Fruit fly (Drosophila melanogaster) whole organism, embryonic: Measurements from ENCODE around the gene Kaz-m1.

ENCODE experiments used
- Atf3 ChIP-seq: fragments of 200-800 bp; sonication (Bioruptor generic); optimal IDR thresholded peaks from 3 replicates; lab custom pipeline; 2016; ENCODE audit warnings: missing biosample characterization, missing genetic modification characterization
- Bdp1 ChIP-seq: fragments of 200-800 bp; sonication (Bioruptor generic); optimal IDR thresholded peaks from 3 replicates; lab custom pipeline; 2016; ENCODE audit warnings: missing biosample characterization, missing genetic modification characterization
- CG10274 ChIP-seq: fragments of 200-800 bp; sonication (Bioruptor generic); optimal IDR thresholded peaks from 3 replicates; lab custom pipeline; 2017; ENCODE audit warnings: missing biosample characterization, mild to moderate bottlenecking, missing genetic modification characterization
- CG12219 ChIP-seq: fragments of 200-800 bp; sonication (Bioruptor generic); optimal IDR thresholded peaks from 3 replicates; lab custom pipeline; 2018; ENCODE audit warnings: missing biosample characterization, mild to moderate bottlenecking, missing genetic modification characterization
- CG12744 ChIP-seq: fragments of 200-800 bp; sonication (Bioruptor generic); optimal IDR thresholded peaks from 2 replicates; lab custom pipeline; 2016; ENCODE audit warnings: missing biosample characterization, missing genetic modification characterization
- CG12942 ChIP-seq: fragments of 200-800 bp; sonication (Bioruptor generic); optimal IDR thresholded peaks from 3 replicates; lab custom pipeline; 2016; ENCODE audit warnings: missing biosample characterization, missing genetic modification characterization
- CG18011 ChIP-seq: fragments of 200-800 bp; sonication (Bioruptor generic); optimal IDR thresholded peaks from 2 replicates; lab custom pipeline; 2017; ENCODE audit warnings: missing biosample characterization, missing genetic modification characterization, mild to moderate bottlenecking, moderate library complexity, missing genotype
- CG30020 ChIP-seq: fragments of 200-800 bp; optimal IDR thresholded peaks from 2 replicates; lab custom pipeline; 2019; ENCODE audit warnings: missing biosample characterization, mild to moderate bottlenecking, missing genetic modification characterization, moderate library complexity
- CG32772 ChIP-seq: fragments of 200-800 bp; sonication (Bioruptor generic); IDR thresholded peaks from 2 replicates; pipeline ENCODE4 v1.3.6; 2022; ENCODE audit warnings: missing biosample characterization, missing genetic modification characterization
- CG33557 ChIP-seq: fragments of 200-800 bp; sonication (Bioruptor generic); optimal IDR thresholded peaks from 2 replicates; lab custom pipeline; 2019; ENCODE audit warnings: missing biosample characterization, mild to moderate bottlenecking, missing genetic modification characterization, moderate library complexity
- CG3407 ChIP-seq: fragments of 200-800 bp; sonication (Bioruptor generic); optimal IDR thresholded peaks from 2 replicates; lab custom pipeline; 2018; ENCODE audit warnings: missing biosample characterization, mild to moderate bottlenecking, missing genetic modification characterization
- CG34376 ChIP-seq: fragments of 200-800 bp; sonication (Bioruptor generic); optimal IDR thresholded peaks from 2 replicates; lab custom pipeline; 2018; ENCODE audit warnings: missing biosample characterization, mild to moderate bottlenecking, missing genetic modification characterization
- CG3847 ChIP-seq: fragments of 200-800 bp; sonication (Bioruptor generic); IDR thresholded peaks from 2 replicates; pipeline ENCODE4 v1.3.6; 2022; ENCODE audit warnings: missing biosample characterization, missing genetic modification characterization
- CG42726 ChIP-seq: fragments of 200-800 bp; sonication (Bioruptor generic); IDR thresholded peaks from 2 replicates; pipeline ENCODE4 v1.3.6; 2022; ENCODE audit warnings: missing biosample characterization, missing genetic modification characterization; ENCODE audit not compliant: partially characterized antibody
- CG4424 ChIP-seq: fragments of 200-800 bp; sonication (Bioruptor generic); optimal IDR thresholded peaks from 3 replicates; lab custom pipeline; 2016; ENCODE audit warnings: missing biosample characterization, missing genetic modification characterization
- CG4820 ChIP-seq: fragments of 200-800 bp; sonication (Bioruptor generic); optimal IDR thresholded peaks from 3 replicates; lab custom pipeline; 2016; ENCODE audit warnings: missing biosample characterization, missing genetic modification characterization
- CG5180 ChIP-seq: fragments of 200-800 bp; sonication (Bioruptor generic); optimal IDR thresholded peaks from 3 replicates; lab custom pipeline; 2017; ENCODE audit warnings: missing biosample characterization, missing genetic modification characterization, mild to moderate bottlenecking, moderate library complexity, missing genetic modification reagents
- CG7928 ChIP-seq: fragments of 200-800 bp; sonication (Bioruptor generic); optimal IDR thresholded peaks from 2 replicates; lab custom pipeline; 2017; ENCODE audit warnings: missing biosample characterization, mild to moderate bottlenecking, missing genetic modification characterization
- CG8089 ChIP-seq: fragments of 200-800 bp; sonication (Bioruptor generic); optimal IDR thresholded peaks from 3 replicates; lab custom pipeline; 2016; ENCODE audit warnings: missing biosample characterization, missing genetic modification characterization
- CG8388 ChIP-seq: fragments of 200-800 bp; sonication (Bioruptor generic); optimal IDR thresholded peaks from 2 replicates; lab custom pipeline; 2019; ENCODE audit warnings: missing biosample characterization, mild to moderate bottlenecking, missing genetic modification characterization, moderate library complexity
- CG9437 ChIP-seq: fragments of 200-800 bp; sonication (Bioruptor generic); optimal IDR thresholded peaks from 2 replicates; lab custom pipeline; 2018; ENCODE audit warnings: missing biosample characterization, mild to moderate bottlenecking, missing genetic modification characterization
- CG9609 ChIP-seq: fragments of 200-800 bp; sonication (Bioruptor generic); optimal IDR thresholded peaks from 3 replicates; lab custom pipeline; 2016; ENCODE audit warnings: missing biosample characterization, missing genetic modification characterization
- Doc3 ChIP-seq: fragments of 200-800 bp; sonication (Bioruptor generic); IDR thresholded peaks from 3 replicates; pipeline ENCODE4 v1.3.6; 2022; ENCODE audit warnings: missing biosample characterization, missing genetic modification characterization; ENCODE audit not compliant: partially characterized antibody
- Drgx ChIP-seq: fragments of 200-800 bp; sonication (Bioruptor generic); IDR thresholded peaks from 2 replicates; pipeline ENCODE4 v1.3.6; 2022; ENCODE audit warnings: missing biosample characterization, missing genetic modification characterization
- Elba2 ChIP-seq: fragments of 200-800 bp; sonication (Bioruptor generic); optimal IDR thresholded peaks from 3 replicates; lab custom pipeline; 2016; ENCODE audit warnings: missing biosample characterization, missing genetic modification characterization
- H15 ChIP-seq: fragments of 200-800 bp; sonication (Bioruptor generic); IDR thresholded peaks from 3 replicates; pipeline ENCODE4 v1.3.6; 2022; ENCODE audit warnings: missing biosample characterization, missing genetic modification characterization
- NC2β ChIP-seq: fragments of 200-800 bp; sonication (Bioruptor generic); optimal IDR thresholded peaks from 2 replicates; lab custom pipeline; 2016; ENCODE audit warnings: missing biosample characterization, missing genetic modification characterization
- Side ChIP-seq: fragments of 200-800 bp; sonication (Bioruptor generic); optimal IDR thresholded peaks from 2 replicates; lab custom pipeline; 2016; ENCODE audit warnings: missing biosample characterization, missing genetic modification characterization
- Taf1 ChIP-seq: fragments of 200-800 bp; sonication (Bioruptor generic); IDR thresholded peaks from 2 replicates; pipeline ENCODE4 v1.3.6; 2022; ENCODE audit warnings: missing biosample characterization, missing genetic modification characterization
- abd-A ChIP-seq: fragments of 200-800 bp; sonication (Bioruptor generic); optimal IDR thresholded peaks from 3 replicates; lab custom pipeline; 2019; ENCODE audit warnings: missing biosample characterization, mild to moderate bottlenecking, missing genetic modification characterization, moderate library complexity
- al ChIP-seq: fragments of 200-800 bp; sonication (Bioruptor generic); IDR thresholded peaks from 2 replicates; pipeline ENCODE4 v1.3.6; 2022; ENCODE audit warnings: missing biosample characterization, missing genetic modification characterization
- amos ChIP-seq: fragments of 200-800 bp; sonication (Bioruptor generic); IDR thresholded peaks from 2 replicates; pipeline ENCODE4 v1.3.6; 2022; ENCODE audit warnings: missing biosample characterization, missing genetic modification characterization; ENCODE audit not compliant: partially characterized antibody
- ase ChIP-seq: fragments of 200-800 bp; sonication (Bioruptor generic); IDR thresholded peaks from 3 replicates; pipeline ENCODE4 v1.3.6; 2022; ENCODE audit warnings: missing biosample characterization, missing genetic modification characterization
- bcd ChIP-seq: fragments of 200-800 bp; sonication (Bioruptor generic); optimal IDR thresholded peaks from 2 replicates; lab custom pipeline; 2017; ENCODE audit warnings: missing biosample characterization, mild to moderate bottlenecking, missing genetic modification characterization
- croc ChIP-seq: fragments of 200-800 bp; sonication (Bioruptor generic); conservative IDR thresholded peaks from 3 replicates; pipeline ENCODE4 v1.3.6; 2022; ENCODE audit warnings: missing biosample characterization, missing genetic modification characterization
- dan ChIP-seq: fragments of 200-800 bp; sonication (Bioruptor generic); IDR thresholded peaks from 2 replicates; pipeline ENCODE4 v1.3.6; 2022; ENCODE audit warnings: missing biosample characterization, missing genetic modification characterization
- ewg ChIP-seq: fragments of 200-800 bp; sonication (Bioruptor generic); optimal IDR thresholded peaks from 3 replicates; lab custom pipeline; 2017; ENCODE audit warnings: mild to moderate bottlenecking, missing biosample characterization, missing genetic modification reagents, missing genetic modification characterization
- ftz-f1 ChIP-seq: fragments of 200-800 bp; sonication (Bioruptor generic); optimal IDR thresholded peaks from 2 replicates; lab custom pipeline; 2016; ENCODE audit warnings: missing biosample characterization, missing genetic modification characterization
- gcm2 ChIP-seq: fragments of 200-800 bp; sonication (Bioruptor generic); optimal IDR thresholded peaks from 2 replicates; lab custom pipeline; 2016; ENCODE audit warnings: missing biosample characterization, missing genetic modification characterization
- gem ChIP-seq: fragments of 200-800 bp; sonication (Bioruptor generic); optimal IDR thresholded peaks from 2 replicates; lab custom pipeline; 2019; ENCODE audit warnings: missing biosample characterization, mild to moderate bottlenecking, missing genetic modification characterization, moderate library complexity
- gsb ChIP-seq: fragments of 200-800 bp; sonication (Bioruptor generic); IDR thresholded peaks from 2 replicates; pipeline ENCODE4 v1.3.6; 2022; ENCODE audit warnings: missing biosample characterization, missing genetic modification characterization
- nmo ChIP-seq: fragments of 200-800 bp; sonication (Bioruptor generic); optimal IDR thresholded peaks from 2 replicates; lab custom pipeline; 2018; ENCODE audit warnings: missing biosample characterization, mild to moderate bottlenecking, missing genetic modification characterization, moderate library complexity
- odd ChIP-seq: fragments of 200-800 bp; sonication (Bioruptor generic); optimal IDR thresholded peaks from 2 replicates; lab custom pipeline; 2017; ENCODE audit warnings: missing biosample characterization, mild to moderate bottlenecking, missing genetic modification characterization
- prd ChIP-seq, 3 experiments: fragments of >200 bp in 2 of 3; fragments of 200-800 bp in 1 of 3; sonication (Bioruptor generic) in 1 of 3; optimal IDR thresholded peaks in 2 of 3; IDR thresholded peaks in 1 of 3; 2 replicates in 2 of 3; 3 replicates in 1 of 3; pipeline versions ENCODE4 v1.3.6 to Lab custom; 2017 to 2022; ENCODE audit warnings: missing biosample characterization in 1 of 3, missing genetic modification characterization in 1 of 3
- pros ChIP-seq: fragments of 200-800 bp; sonication (Bioruptor generic); optimal IDR thresholded peaks from 3 replicates; lab custom pipeline; 2019; ENCODE audit warnings: missing biosample characterization, mild to moderate bottlenecking, missing genetic modification characterization, moderate library complexity
- sd ChIP-seq: fragments of 200-800 bp; sonication (Bioruptor generic); optimal IDR thresholded peaks from 3 replicates; lab custom pipeline; 2018; ENCODE audit warnings: missing biosample characterization, mild to moderate bottlenecking, missing genetic modification characterization, moderate library complexity
- seq ChIP-seq: fragments of 200-800 bp; sonication (Bioruptor generic); IDR thresholded peaks from 2 replicates; pipeline ENCODE4 v1.3.6; 2022; ENCODE audit warnings: missing biosample characterization, missing genetic modification characterization
- so ChIP-seq: fragments of 200-800 bp; sonication (Bioruptor generic); IDR thresholded peaks from 3 replicates; pipeline ENCODE4 v1.3.6; 2022; ENCODE audit warnings: missing biosample characterization, missing genetic modification characterization
- sqz ChIP-seq: fragments of 200-800 bp; sonication (Bioruptor generic); optimal IDR thresholded peaks from 3 replicates; lab custom pipeline; 2018; ENCODE audit warnings: missing biosample characterization, mild to moderate bottlenecking, missing genetic modification characterization
- ssp ChIP-seq: fragments of 200-800 bp; sonication (Bioruptor generic); IDR thresholded peaks from 2 replicates; pipeline ENCODE4 v1.3.6; 2022; ENCODE audit warnings: missing biosample characterization, missing genetic modification characterization
- tin ChIP-seq: fragments of 200-800 bp; sonication (Bioruptor generic); optimal IDR thresholded peaks from 3 replicates; lab custom pipeline; 2016; ENCODE audit warnings: missing biosample characterization, missing genetic modification characterization
- vfl ChIP-seq: fragments of 200-800 bp; sonication (Bioruptor generic); optimal IDR thresholded peaks from 2 replicates; lab custom pipeline; 2016; ENCODE audit warnings: missing biosample characterization, missing genetic modification characterization

Gene Kaz-m1

DNA sequence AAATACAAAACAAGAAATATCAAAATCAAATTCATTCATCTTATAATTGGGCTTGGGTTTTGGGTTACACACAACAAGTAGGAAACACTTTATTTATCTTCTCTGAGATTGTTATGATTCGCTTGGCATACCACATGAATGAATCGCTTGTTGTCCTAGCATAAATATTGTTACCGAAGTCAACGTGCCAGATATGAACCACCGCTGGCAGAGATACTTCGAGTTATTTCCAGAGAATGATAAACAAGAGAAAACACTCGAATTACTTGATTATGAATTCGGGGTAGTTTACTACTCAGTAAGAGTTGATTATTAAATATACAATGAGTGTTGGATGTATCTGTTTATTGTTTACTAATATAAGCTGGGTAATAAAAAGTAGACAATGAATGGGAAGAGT, 3.0 kb upstream of the Kaz-m1 start:
- TF ChIP-seq CG4820 (GFP tag; lab: Kevin White, UChicago): no peak
- no peak for TF ChIP-seq Elba2 (GFP tag; lab: Kevin White, UChicago)
- TF ChIP-seq CG34376 (GFP tag; lab: Kevin White, UChicago): no peak
- TF ChIP-seq CG9437: no peak
- TF ChIP-seq Doc3: no peak
- TF ChIP-seq CG8089: no peak
- no peak for TF ChIP-seq croc (GFP tag; lab: Robert Waterston, UW)
- no peak for TF ChIP-seq prd (optimal IDR thresholded peaks at IDR 0.05; lab: Kevin White, UChicago)
- TF ChIP-seq prd (GFP tag; IDR thresholded peaks at IDR 0.05; lab: Robert Waterston, UW): no peak
- TF ChIP-seq seq (GFP tag; lab: Robert Waterston, UW): no peak
- TF ChIP-seq CG12942 (GFP tag; lab: Kevin White, UChicago): no peak
- no peak for TF ChIP-seq ase
- no peak for TF ChIP-seq nmo (GFP tag; lab: Kevin White, UChicago)
- TF ChIP-seq CG18011 (GFP tag; lab: Kevin White, UChicago): no peak
- no peak for TF ChIP-seq bcd (GFP tag; lab: Kevin White, UChicago)
- TF ChIP-seq Bdp1 (GFP tag; lab: Kevin White, UChicago): no peak
- TF ChIP-seq CG10274 (GFP tag; lab: Kevin White, UChicago): no peak
- no peak for TF ChIP-seq Taf1 (GFP tag; lab: Robert Waterston, UW)
- no peak for TF ChIP-seq ftz-f1 (GFP tag; lab: Kevin White, UChicago)
- TF ChIP-seq CG42726: no peak
- TF ChIP-seq gem (tag; lab: Kevin White, UChicago): peak; percentile 23
- peak; percentile 15 for TF ChIP-seq Side (GFP tag; lab: Kevin White, UChicago)
- TF ChIP-seq CG12744 (GFP tag; lab: Kevin White, UChicago): no peak
- peak; percentile 47 for TF ChIP-seq CG3407 (GFP tag; lab: Kevin White, UChicago)
- no peak for TF ChIP-seq CG30020 (tag; lab: Kevin White, UChicago)
- TF ChIP-seq vfl (GFP tag; lab: Kevin White, UChicago): no peak
- no peak for TF ChIP-seq Drgx (GFP tag; lab: Robert Waterston, UW)
- TF ChIP-seq CG12219 (GFP tag; lab: Kevin White, UChicago): peak; percentile 37
- TF ChIP-seq Atf3 (GFP tag; lab: Kevin White, UChicago): no peak
- no peak for TF ChIP-seq amos
- no peak for TF ChIP-seq ewg
- TF ChIP-seq sd: peak; percentile 63
- TF ChIP-seq CG4424 (GFP tag; lab: Kevin White, UChicago): no peak
- no peak for TF ChIP-seq CG8388 (GFP tag; lab: Kevin White, UChicago)
- TF ChIP-seq CG33557 (GFP tag; lab: Kevin White, UChicago): peak; percentile 79
- no peak for TF ChIP-seq tin (GFP tag; lab: Kevin White, UChicago)
- TF ChIP-seq CG5180: no peak
- no peak for TF ChIP-seq abd-A (tag; lab: Kevin White, UChicago)
- TF ChIP-seq dan (GFP tag; lab: Robert Waterston, UW): no peak
- TF ChIP-seq ssp (GFP tag; lab: Robert Waterston, UW): no peak
- TF ChIP-seq pros (GFP tag; lab: Kevin White, UChicago): peak; percentile 24
- TF ChIP-seq so: 0 out of 3 replicates have a peak, but pooled peaks have one; percentile 30
- TF ChIP-seq H15 (GFP tag; lab: Robert Waterston, UW): no peak
- no peak for TF ChIP-seq gsb (GFP tag; lab: Robert Waterston, UW)
- TF ChIP-seq NC2β (GFP tag; lab: Kevin White, UChicago): peak; percentile 6
- TF ChIP-seq CG9609 (GFP tag; lab: Kevin White, UChicago): no peak
- TF ChIP-seq gcm2 (GFP tag; lab: Kevin White, UChicago): no peak
- no peak for TF ChIP-seq CG3847 (GFP tag; lab: Robert Waterston, UW)
- TF ChIP-seq sqz: peak; percentile 52
- TF ChIP-seq CG32772 (GFP tag; lab: Robert Waterston, UW): no peak
- peak; percentile 64 for TF ChIP-seq odd (GFP tag; lab: Kevin White, UChicago)
- no peak for TF ChIP-seq CG7928 (GFP tag; lab: Kevin White, UChicago)
- TF ChIP-seq al: no peak
